Fruit fly (Drosophila melanogaster): ENCODE data around the gene nero.
A peak's percentile ranks its signal among the peaks of the same experiment; 100 is the strongest.

dm6 chr3R:31743279-31743678 is 4.1 kb downstream of the nero start, which contains the start of gene Tbca:
- TF ChIP-seq Hr38 (GFP tag; optimal IDR thresholded peaks at IDR 0.05) (no peak), CG16779 (tag; optimal IDR thresholded peaks at IDR 0.05) (no peak), CG1621 (tag; optimal IDR thresholded peaks at IDR 0.05) (peak; percentile 94), Hr4 (GFP tag; optimal IDR thresholded peaks at IDR 0.05) (no peak), esn (GFP tag; optimal IDR thresholded peaks at IDR 0.05) (no peak), lz (GFP tag; optimal IDR thresholded peaks at IDR 0.05) (no peak), CG6163 (GFP tag; IDR thresholded peaks at IDR 0.05) (peak; percentile 46; the same call in 2 of the 3 replicates), CG4318 (GFP tag; optimal IDR thresholded peaks at IDR 0.05) (no peak), CG7368 (GFP tag; optimal IDR thresholded peaks at IDR 0.05) (no peak), Sox102F (GFP tag; optimal IDR thresholded peaks at IDR 0.05) (no peak), Smox (GFP tag; optimal IDR thresholded peaks at IDR 0.05) (no peak)

Measured in whole organism, prepupa.